Fruit fly (Drosophila melanogaster) whole organism, embryonic: ENCODE data around the gene Pex11c.

Source experiments
- Abd-B ChIP-seq: fragments of 200-800 bp; sonication (Bioruptor generic); optimal IDR thresholded peaks from 2 replicates; lab custom pipeline; 2018; ENCODE audit warnings: missing biosample characterization, mild to moderate bottlenecking, missing genetic modification characterization, moderate library complexity
- Aef1 ChIP-seq: fragments of 200-800 bp; sonication (Bioruptor generic); IDR thresholded peaks from 3 replicates; pipeline ENCODE4 v1.3.6; 2022; ENCODE audit warnings: missing biosample characterization, missing genetic modification characterization
- Atf6 ChIP-seq: fragments of 200-800 bp; sonication (Bioruptor generic); IDR thresholded peaks from 2 replicates; pipeline ENCODE4 v1.3.6; 2022; ENCODE audit warnings: missing biosample characterization, missing genetic modification characterization
- CG10366 ChIP-seq: fragments of 200-800 bp; sonication (Bioruptor generic); IDR thresholded peaks from 2 replicates; pipeline ENCODE4 v1.3.6; 2022; ENCODE audit warnings: missing biosample characterization, missing genetic modification characterization
- CG11247 ChIP-seq: fragments of 200-800 bp; sonication (Bioruptor generic); IDR thresholded peaks from 2 replicates; pipeline ENCODE4 v1.3.6; 2022; ENCODE audit warnings: missing biosample characterization, missing genetic modification characterization
- CG11560 ChIP-seq: fragments of 200-800 bp; sonication (Bioruptor generic); IDR thresholded peaks from 3 replicates; pipeline ENCODE4 v1.3.6; 2022; ENCODE audit warnings: missing biosample characterization, missing genetic modification characterization
- CG11695 ChIP-seq: fragments of 200-800 bp; sonication (Bioruptor generic); IDR thresholded peaks from 3 replicates; pipeline ENCODE4 v1.3.6; 2022; ENCODE audit warnings: missing biosample characterization, missing genetic modification characterization
- CG1233 ChIP-seq: fragments of 200-800 bp; sonication (Bioruptor generic); optimal IDR thresholded peaks from 4 replicates; lab custom pipeline; 2018; ENCODE audit warnings: missing biosample characterization, mild to moderate bottlenecking, missing genetic modification characterization
- CG13296 ChIP-seq: fragments of 200-800 bp; sonication (Bioruptor generic); optimal IDR thresholded peaks from 3 replicates; lab custom pipeline; 2018; ENCODE audit warnings: missing biosample characterization, mild to moderate bottlenecking, missing genetic modification characterization
- CG13624 ChIP-seq: fragments of 200-800 bp; sonication (Bioruptor generic); optimal IDR thresholded peaks from 2 replicates; lab custom pipeline; 2016; ENCODE audit warnings: missing biosample characterization, missing genetic modification characterization
- CG17361 ChIP-seq: fragments of 200-800 bp; sonication (Bioruptor generic); IDR thresholded peaks from 3 replicates; pipeline ENCODE4 v1.3.6; 2022; ENCODE audit warnings: missing biosample characterization, missing genetic modification characterization
- CG2116 ChIP-seq: fragments of 200-800 bp; sonication (Bioruptor generic); optimal IDR thresholded peaks from 3 replicates; lab custom pipeline; 2018; ENCODE audit warnings: missing biosample characterization, mild to moderate bottlenecking, missing genetic modification characterization
- CG2875 ChIP-seq: fragments of 200-800 bp; sonication (Bioruptor generic); optimal IDR thresholded peaks from 2 replicates; lab custom pipeline; 2017; ENCODE audit warnings: missing biosample characterization, mild to moderate bottlenecking, missing genetic modification characterization, missing genetic modification reagents
- CG3065 ChIP-seq: fragments of 200-800 bp; sonication (Bioruptor generic); optimal IDR thresholded peaks from 2 replicates; lab custom pipeline; 2016; ENCODE audit warnings: missing biosample characterization, missing genetic modification characterization
- CG33213 ChIP-seq: fragments of 200-800 bp; sonication (Bioruptor generic); optimal IDR thresholded peaks from 3 replicates; lab custom pipeline; 2016; ENCODE audit warnings: missing biosample characterization, missing genetic modification characterization
- CG43689 ChIP-seq: fragments of 200-800 bp; sonication (Bioruptor generic); IDR thresholded peaks from 2 replicates; pipeline ENCODE4 v1.3.6; 2022; ENCODE audit warnings: missing biosample characterization, missing genetic modification characterization
- CG4730 ChIP-seq: fragments of 200-800 bp; sonication (Bioruptor generic); IDR thresholded peaks from 2 replicates; pipeline ENCODE4 v1.3.6; 2022; ENCODE audit warnings: missing biosample characterization, missing genetic modification characterization
- CG5953 ChIP-seq: fragments of 200-800 bp; sonication (Bioruptor generic); IDR thresholded peaks from 2 replicates; pipeline ENCODE4 v1.3.6; 2022; ENCODE audit warnings: missing biosample characterization, missing genetic modification characterization
- CG6765 ChIP-seq: fragments of 200-800 bp; sonication (Bioruptor generic); optimal IDR thresholded peaks from 3 replicates; lab custom pipeline; 2017; ENCODE audit warnings: missing biosample characterization, mild to moderate bottlenecking, missing genetic modification characterization
- CG8359 ChIP-seq: fragments of 200-800 bp; sonication (Bioruptor generic); optimal IDR thresholded peaks from 2 replicates; lab custom pipeline; 2017; ENCODE audit warnings: missing biosample characterization, mild to moderate bottlenecking, missing genetic modification characterization, borderline replicate concordance
- CG8924 ChIP-seq: fragments of 200-800 bp; optimal IDR thresholded peaks from 3 replicates; lab custom pipeline; 2019; ENCODE audit warnings: missing biosample characterization, mild to moderate bottlenecking, missing genetic modification characterization, moderate library complexity
- Dad ChIP-seq: fragments of 200-800 bp; sonication (Bioruptor generic); optimal IDR thresholded peaks from 3 replicates; lab custom pipeline; 2016; ENCODE audit warnings: missing biosample characterization, missing genetic modification characterization
- Dp ChIP-seq: fragments of 200-800 bp; sonication (Bioruptor generic); optimal IDR thresholded peaks from 2 replicates; lab custom pipeline; 2018; ENCODE audit warnings: missing biosample characterization, mild to moderate bottlenecking, missing genetic modification characterization, moderate library complexity
- HmgZ ChIP-seq: fragments of 200-800 bp; sonication (Bioruptor generic); optimal IDR thresholded peaks from 2 replicates; lab custom pipeline; 2018; ENCODE audit warnings: missing biosample characterization, mild to moderate bottlenecking, missing genetic modification characterization
- Hr3 ChIP-seq: fragments of 200-800 bp; sonication (Bioruptor generic); optimal IDR thresholded peaks from 3 replicates; lab custom pipeline; 2016; ENCODE audit warnings: missing biosample characterization, missing genetic modification characterization
- Lim3 ChIP-seq: fragments of 200-800 bp; sonication (Bioruptor generic); IDR thresholded peaks from 2 replicates; pipeline ENCODE4 v1.3.6; 2022; ENCODE audit warnings: missing biosample characterization, missing genetic modification characterization
- Med ChIP-seq: fragments of 200-800 bp; sonication (Bioruptor generic); peaks from one replicate; lab custom pipeline; 2016; ENCODE audit warnings: missing biosample characterization, missing genetic modification characterization, mild to moderate bottlenecking, inconsistent platforms, moderate library complexity
- Rfx ChIP-seq: fragments of 200-800 bp; sonication (Bioruptor generic); IDR thresholded peaks from 2 replicates; pipeline ENCODE4 v1.3.6; 2022; ENCODE audit warnings: missing biosample characterization, missing genetic modification characterization
- Six4 ChIP-seq: fragments of 200-800 bp; sonication (Bioruptor generic); optimal IDR thresholded peaks from 2 replicates; lab custom pipeline; 2016; ENCODE audit warnings: missing biosample characterization, missing genetic modification characterization
- amos ChIP-seq: fragments of 200-800 bp; sonication (Bioruptor generic); IDR thresholded peaks from 2 replicates; pipeline ENCODE4 v1.3.6; 2022; ENCODE audit warnings: missing biosample characterization, missing genetic modification characterization; ENCODE audit not compliant: partially characterized antibody
- bcd ChIP-seq: fragments of 200-800 bp; sonication (Bioruptor generic); optimal IDR thresholded peaks from 2 replicates; lab custom pipeline; 2017; ENCODE audit warnings: missing biosample characterization, mild to moderate bottlenecking, missing genetic modification characterization
- chm ChIP-seq: fragments of 200-800 bp; sonication (Bioruptor generic); IDR thresholded peaks from 2 replicates; pipeline ENCODE4 v1.3.6; 2022; ENCODE audit warnings: missing biosample characterization, missing genetic modification characterization
- crol ChIP-seq: fragments of 200-800 bp; sonication (Bioruptor generic); IDR thresholded peaks from 2 replicates; pipeline ENCODE4 v1.3.6; 2022; ENCODE audit warnings: missing biosample characterization, missing genetic modification characterization
- crp ChIP-seq, 2 experiments: fragments of 200-800 bp; sonication (Bioruptor generic); optimal IDR thresholded peaks; 2 replicates in 1 of 2; 3 replicates in 1 of 2; lab custom pipeline; 2017; ENCODE audit warnings: missing biosample characterization in 2 of 2, missing genetic modification characterization in 2 of 2, mild to moderate bottlenecking in 1 of 2, moderate library complexity in 1 of 2
- exex ChIP-seq: fragments of 200-800 bp; sonication (Bioruptor generic); optimal IDR thresholded peaks from 4 replicates; lab custom pipeline; 2018; ENCODE audit warnings: missing biosample characterization, mild to moderate bottlenecking, missing genetic modification characterization, moderate library complexity
- fd3F ChIP-seq: fragments of 200-800 bp; sonication (Bioruptor generic); optimal IDR thresholded peaks from 2 replicates; lab custom pipeline; 2018; ENCODE audit warnings: missing biosample characterization, mild to moderate bottlenecking, missing genetic modification characterization, moderate library complexity
- fd64A ChIP-seq: fragments of 200-800 bp; sonication (Bioruptor generic); optimal IDR thresholded peaks from 3 replicates; lab custom pipeline; 2018; ENCODE audit warnings: missing biosample characterization, mild to moderate bottlenecking, missing genetic modification characterization
- gcm ChIP-seq: fragments of 200-800 bp; sonication (Bioruptor generic); optimal IDR thresholded peaks from 2 replicates; lab custom pipeline; 2019; ENCODE audit warnings: missing biosample characterization, mild to moderate bottlenecking, missing genetic modification characterization, moderate library complexity
- ham ChIP-seq: fragments of 200-800 bp; sonication (Bioruptor generic); IDR thresholded peaks from 2 replicates; pipeline ENCODE4 v1.3.6; 2022; ENCODE audit warnings: missing biosample characterization, missing genetic modification characterization
- ind ChIP-seq: fragments of 200-800 bp; sonication (Bioruptor generic); optimal IDR thresholded peaks from 3 replicates; lab custom pipeline; 2016; ENCODE audit warnings: missing biosample characterization, missing genetic modification characterization
- onecut ChIP-seq: fragments of 200-800 bp; sonication (Bioruptor generic); IDR thresholded peaks from 2 replicates; pipeline ENCODE4 v1.3.6; 2022; ENCODE audit warnings: missing biosample characterization, missing genetic modification characterization
- pan ChIP-seq, 4 experiments: fragments of >200 bp in 3 of 4; fragments of 200-800 bp in 1 of 4; sonication (Bioruptor generic) in 1 of 4; optimal IDR thresholded peaks in 3 of 4; IDR thresholded peaks in 1 of 4; 2 replicates each; pipeline versions ENCODE4 v1.3.6 to Lab custom; 2017 to 2022; ENCODE audit warnings: missing biosample characterization in 2 of 4, missing genetic modification characterization in 2 of 4, mixed read lengths in 1 of 4
- pnt ChIP-seq: fragments of 200-800 bp; sonication (Bioruptor generic); optimal IDR thresholded peaks from 3 replicates; lab custom pipeline; 2016; ENCODE audit warnings: missing biosample characterization, missing genetic modification characterization
- so ChIP-seq: fragments of 200-800 bp; sonication (Bioruptor generic); IDR thresholded peaks from 3 replicates; pipeline ENCODE4 v1.3.6; 2022; ENCODE audit warnings: missing biosample characterization, missing genetic modification characterization
- sob ChIP-seq: fragments of 200-800 bp; sonication (Bioruptor generic); IDR thresholded peaks from 2 replicates; pipeline ENCODE4 v1.3.6; 2022; ENCODE audit warnings: missing biosample characterization, missing genetic modification characterization
- sqz ChIP-seq: fragments of 200-800 bp; sonication (Bioruptor generic); optimal IDR thresholded peaks from 3 replicates; lab custom pipeline; 2018; ENCODE audit warnings: missing biosample characterization, mild to moderate bottlenecking, missing genetic modification characterization
- sug ChIP-seq: fragments of 200-800 bp; optimal IDR thresholded peaks from 2 replicates; lab custom pipeline; 2019; ENCODE audit warnings: missing biosample characterization, mild to moderate bottlenecking, missing genetic modification characterization, moderate library complexity
- tgo ChIP-seq: fragments of 200-800 bp; sonication (Bioruptor generic); IDR thresholded peaks from 3 replicates; pipeline ENCODE4 v1.3.6; 2022; ENCODE audit warnings: missing biosample characterization, missing genetic modification characterization
- tll ChIP-seq, 2 experiments: fragments of 200-800 bp in 1 of 2; fragments of >200 bp in 1 of 2; sonication (Bioruptor generic) in 1 of 2; optimal IDR thresholded peaks; 2 replicates each; lab custom pipeline; 2017 to 2019; ENCODE audit warnings: missing biosample characterization in 2 of 2, missing genetic modification characterization in 2 of 2, mild to moderate bottlenecking in 1 of 2, moderate library complexity in 1 of 2
- vnd ChIP-seq: fragments of 200-800 bp; sonication (Bioruptor generic); IDR thresholded peaks from 3 replicates; pipeline ENCODE4 v1.3.6; 2022; ENCODE audit warnings: missing biosample characterization, missing genetic modification characterization; ENCODE audit not compliant: partially characterized antibody

The Pex11c gene

DNA sequence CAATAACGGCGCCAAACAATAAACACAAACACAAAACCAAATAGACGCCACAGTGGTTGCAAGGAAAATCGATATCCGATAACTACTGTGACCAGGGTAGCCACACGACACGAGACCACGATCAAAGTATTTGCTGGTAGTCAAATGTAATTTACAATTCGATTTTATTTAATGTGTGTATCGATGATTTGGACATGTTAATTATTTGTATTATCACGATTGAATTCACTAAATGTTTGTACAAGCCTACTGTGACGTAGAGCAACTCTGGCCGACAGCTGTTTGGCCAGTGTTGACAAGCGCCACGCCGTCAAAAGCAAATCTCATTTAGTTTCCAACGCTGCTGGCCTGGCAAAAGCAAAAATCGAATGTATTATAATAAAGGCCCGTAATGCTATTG is 6.9 kb upstream of the Pex11c start, which contains the start of the genes Rad60 and EloA (continued):
- TF ChIP-seq Dad (peak; percentile 71), Aef1 (GFP tag; lab: Robert Waterston, UW) (no peak), pnt (GFP tag; lab: Kevin White, UChicago) (peak; percentile 72), tll (GFP tag; optimal IDR thresholded peaks at IDR 0.05; lab: Kevin White, UChicago) (no peak), sob (peak; percentile 87), CG3065 (GFP tag; lab: Kevin White, UChicago) (peak; percentile 64), crp (GFP tag; optimal IDR thresholded peaks at IDR 0.05; lab: Kevin White, UChicago) (peak; percentile 97 to 98), vnd (GFP tag; lab: Robert Waterston, UW) (peak; percentile 41; the same call in 1 of the 3 replicates), CG10366 (peak; percentile 74), Six4 (GFP tag; lab: Kevin White, UChicago) (peak; percentile 81), CG2875 (GFP tag; lab: Kevin White, UChicago) (peak; percentile 52), ind (peak; percentile 83), fd64A (GFP tag; lab: Kevin White, UChicago) (peak; percentile 28), Atf6 (GFP tag; lab: Robert Waterston, UW) (peak; percentile 76), bcd (GFP tag; lab: Kevin White, UChicago) (peak; percentile 59), CG11247 (GFP tag; lab: Robert Waterston, UW) (peak; percentile 61), CG6765 (GFP tag; lab: Kevin White, UChicago) (peak; percentile 68), CG8924 (tag; lab: Kevin White, UChicago) (peak; percentile 70), CG13624 (GFP tag; lab: Kevin White, UChicago) (peak; percentile 85), amos (GFP tag; lab: Robert Waterston, UW) (peak; percentile 61), CG5953 (GFP tag; lab: Robert Waterston, UW) (0 out of 2 replicates have a peak, but pooled peaks have one; percentile 37), fd3F (GFP tag; lab: Kevin White, UChicago) (peak; percentile 31), sug (tag; lab: Kevin White, UChicago) (peak; percentile 65), pan (optimal IDR thresholded peaks at IDR 0.05; lab: Kevin White, UChicago) (no peak), pan (GFP tag; optimal IDR thresholded peaks at IDR 0.05 in 1 of 2, IDR thresholded peaks at IDR 0.05 in 1 of 2) (peak in 1 of 2 experiments; percentile 84), sqz (GFP tag; lab: Kevin White, UChicago) (peak; percentile 2), CG2116 (GFP tag; lab: Kevin White, UChicago) (peak; percentile 96), exex (tag; lab: Kevin White, UChicago) (peak; percentile 33), Rfx (peak; percentile 83), onecut (GFP tag; lab: Robert Waterston, UW) (peak; percentile 88), CG33213 (GFP tag; lab: Kevin White, UChicago) (peak; percentile 84), Abd-B (GFP tag; lab: Kevin White, UChicago) (peak; percentile 47), ham (GFP tag; lab: Robert Waterston, UW) (no peak), Hr3 (GFP tag; lab: Kevin White, UChicago) (peak; percentile 71), CG4730 (peak; percentile 24; the same call in 1 of the 2 replicates), tgo (peak; percentile 54; the same call in 2 of the 3 replicates), Med (GFP tag; lab: Kevin White, UChicago) (peak; percentile 99), Lim3 (GFP tag; lab: Robert Waterston, UW) (no peak), CG1233 (GFP tag; lab: Kevin White, UChicago) (peak; percentile 46), CG8359 (GFP tag; lab: Kevin White, UChicago) (peak; percentile 45), gcm (GFP tag; lab: Kevin White, UChicago) (peak; percentile 71), CG11560 (tag; lab: Robert Waterston, UW) (no peak), Dp (GFP tag; lab: Kevin White, UChicago) (peak; percentile 59), CG17361 (GFP tag; lab: Robert Waterston, UW) (peak; percentile 75), so (GFP tag; lab: Robert Waterston, UW) (peak; percentile 58; the same call in 1 of the 3 replicates), HmgZ (tag; lab: Kevin White, UChicago) (peak; percentile 91), crol (no peak), CG43689 (GFP tag; lab: Robert Waterston, UW) (no peak), CG11695 (GFP tag; lab: Robert Waterston, UW) (peak; percentile 54; the same call in 2 of the 3 replicates), CG13296 (GFP tag; lab: Kevin White, UChicago) (peak; percentile 58), chm (GFP tag; lab: Robert Waterston, UW) (peak; percentile 71)
